Fruit fly (Drosophila melanogaster) whole organism, embryonic: ENCODE results near the gene Neurl4.

ENCODE experiments used
- ATbp ChIP-seq: fragments of 200-800 bp; sonication (Bioruptor generic); optimal IDR thresholded peaks from 2 replicates; lab custom pipeline; 2017; ENCODE audit warnings: missing biosample characterization, mild to moderate bottlenecking, missing genetic modification characterization, missing genetic modification reagents
- Blimp-1 ChIP-seq: fragments of 200-800 bp; sonication (Bioruptor generic); optimal IDR thresholded peaks from 3 replicates; lab custom pipeline; 2018; ENCODE audit warnings: missing biosample characterization, missing genetic modification characterization, mild to moderate bottlenecking, moderate library complexity, missing genetic modification reagents
- CG14050 ChIP-seq: fragments of 200-800 bp; sonication (Bioruptor generic); IDR thresholded peaks from 3 replicates; pipeline ENCODE4 v1.3.6; 2022; ENCODE audit warnings: missing biosample characterization, missing genetic modification characterization
- CG17802 ChIP-seq: fragments of 200-800 bp; sonication (Bioruptor generic); optimal IDR thresholded peaks from 2 replicates; lab custom pipeline; 2018; ENCODE audit warnings: missing biosample characterization, mild to moderate bottlenecking, missing genetic modification characterization, moderate library complexity
- CG2120 ChIP-seq: fragments of 200-800 bp; sonication (Bioruptor generic); optimal IDR thresholded peaks from 3 replicates; lab custom pipeline; 2016; ENCODE audit warnings: missing biosample characterization, missing genetic modification characterization
- CG2678 ChIP-seq: fragments of 200-800 bp; sonication (Bioruptor generic); optimal IDR thresholded peaks from 3 replicates; lab custom pipeline; 2019; ENCODE audit warnings: missing biosample characterization, mild to moderate bottlenecking, missing genetic modification characterization, moderate library complexity
- CG34224 ChIP-seq: fragments of 200-800 bp; sonication (Bioruptor generic); IDR thresholded peaks from 3 replicates; pipeline ENCODE4 v1.3.6; 2022; ENCODE audit warnings: missing biosample characterization, missing genetic modification characterization; ENCODE audit not compliant: partially characterized antibody
- CG3995 ChIP-seq: fragments of 200-800 bp; sonication (Bioruptor generic); optimal IDR thresholded peaks from 3 replicates; lab custom pipeline; 2016; ENCODE audit warnings: missing biosample characterization, missing genetic modification characterization
- CG6272 ChIP-seq: fragments of 200-800 bp; sonication (Bioruptor generic); IDR thresholded peaks from 2 replicates; pipeline ENCODE4 v1.3.6; 2022; ENCODE audit warnings: missing biosample characterization, missing genetic modification characterization
- CG8089 ChIP-seq: fragments of 200-800 bp; sonication (Bioruptor generic); optimal IDR thresholded peaks from 3 replicates; lab custom pipeline; 2016; ENCODE audit warnings: missing biosample characterization, missing genetic modification characterization
- CG8281 ChIP-seq: fragments of 200-800 bp; sonication (Bioruptor generic); optimal IDR thresholded peaks from 2 replicates; lab custom pipeline; 2018; ENCODE audit warnings: missing biosample characterization, mild to moderate bottlenecking, missing genetic modification characterization, moderate library complexity
- CG8290 ChIP-seq, 3 experiments: fragments of 200-800 bp; sonication (Bioruptor generic); optimal IDR thresholded peaks; 2 replicates each; lab custom pipeline; 2016 to 2019; ENCODE audit warnings: missing biosample characterization in 3 of 3, missing genetic modification characterization in 3 of 3, mild to moderate bottlenecking in 2 of 3, moderate library complexity in 1 of 3
- CG8944 ChIP-seq: fragments of 200-800 bp; sonication (Bioruptor generic); optimal IDR thresholded peaks from 3 replicates; lab custom pipeline; 2016; ENCODE audit warnings: missing biosample characterization, missing genetic modification characterization
- Dip2 ChIP-seq: fragments of 200-800 bp; sonication (Bioruptor generic); IDR thresholded peaks from 2 replicates; pipeline ENCODE4 v1.3.6; 2022; ENCODE audit warnings: missing biosample characterization, missing genetic modification characterization
- Dip3 ChIP-seq: fragments of 200-800 bp; sonication (Bioruptor generic); optimal IDR thresholded peaks from 3 replicates; lab custom pipeline; 2016; ENCODE audit warnings: missing biosample characterization, missing genetic modification characterization
- Doc3 ChIP-seq: fragments of 200-800 bp; sonication (Bioruptor generic); IDR thresholded peaks from 3 replicates; pipeline ENCODE4 v1.3.6; 2022; ENCODE audit warnings: missing biosample characterization, missing genetic modification characterization; ENCODE audit not compliant: partially characterized antibody
- E2f1 ChIP-seq: fragments of 200-800 bp; sonication (Bioruptor generic); IDR thresholded peaks from 2 replicates; pipeline ENCODE4 v1.3.6; 2022; ENCODE audit warnings: missing biosample characterization, missing genetic modification characterization
- GATAe ChIP-seq: fragments of 200-800 bp; sonication (Bioruptor generic); conservative IDR thresholded peaks from 2 replicates; pipeline ENCODE4 v1.3.6; 2022; ENCODE audit warnings: missing biosample characterization, missing genetic modification characterization
- H15 ChIP-seq: fragments of 200-800 bp; sonication (Bioruptor generic); IDR thresholded peaks from 3 replicates; pipeline ENCODE4 v1.3.6; 2022; ENCODE audit warnings: missing biosample characterization, missing genetic modification characterization
- Med ChIP-seq: fragments of 200-800 bp; sonication (Bioruptor generic); peaks from one replicate; lab custom pipeline; 2016; ENCODE audit warnings: missing biosample characterization, missing genetic modification characterization, mild to moderate bottlenecking, inconsistent platforms, moderate library complexity
- Ravus ChIP-seq: fragments of 200-800 bp; sonication (Bioruptor generic); IDR thresholded peaks from 2 replicates; pipeline ENCODE4 v1.3.6; 2022; ENCODE audit warnings: missing biosample characterization, missing genetic modification characterization
- Rfx ChIP-seq: fragments of 200-800 bp; sonication (Bioruptor generic); IDR thresholded peaks from 2 replicates; pipeline ENCODE4 v1.3.6; 2022; ENCODE audit warnings: missing biosample characterization, missing genetic modification characterization
- Xrp1 ChIP-seq: fragments of 200-800 bp; sonication (Bioruptor generic); IDR thresholded peaks from 2 replicates; pipeline ENCODE4 v1.3.6; 2022; ENCODE audit warnings: missing biosample characterization, missing genetic modification characterization
- ash1 ChIP-seq: fragments of 200-800 bp; sonication (Bioruptor generic); optimal IDR thresholded peaks from 2 replicates; lab custom pipeline; 2018; ENCODE audit warnings: missing biosample characterization, mild to moderate bottlenecking, missing genetic modification characterization
- btn ChIP-seq: fragments of 200-800 bp; sonication (Bioruptor generic); optimal IDR thresholded peaks from 2 replicates; lab custom pipeline; 2016; ENCODE audit warnings: missing biosample characterization, missing genetic modification characterization
- chinmo ChIP-seq: fragments of 200-800 bp; sonication (Bioruptor generic); IDR thresholded peaks from 4 replicates; pipeline ENCODE4 v1.3.6; 2022; ENCODE audit warnings: missing biosample characterization, missing genetic modification characterization; ENCODE audit not compliant: partially characterized antibody
- da ChIP-seq: fragments of 200-800 bp; sonication (Bioruptor generic); optimal IDR thresholded peaks from 2 replicates; lab custom pipeline; 2016; ENCODE audit warnings: missing biosample characterization, missing genetic modification characterization
- ems ChIP-seq: fragments of 200-800 bp; sonication (Bioruptor generic); optimal IDR thresholded peaks from 3 replicates; lab custom pipeline; 2016; ENCODE audit warnings: missing biosample characterization, missing genetic modification characterization
- esg ChIP-seq: fragments of 200-800 bp; sonication (Bioruptor generic); conservative IDR thresholded peaks from 2 replicates; pipeline ENCODE4 v1.3.6; 2022; ENCODE audit warnings: missing biosample characterization, missing genetic modification characterization
- eyg ChIP-seq: fragments of 200-800 bp; sonication (Bioruptor generic); optimal IDR thresholded peaks from 3 replicates; lab custom pipeline; 2016; ENCODE audit warnings: missing biosample characterization, missing genetic modification characterization
- lab ChIP-seq: fragments of 200-800 bp; sonication (Bioruptor generic); optimal IDR thresholded peaks from 3 replicates; lab custom pipeline; 2017; ENCODE audit warnings: missing biosample characterization, missing genetic modification characterization, mild to moderate bottlenecking, moderate library complexity, missing genetic modification reagents
- mld ChIP-seq: fragments of 200-800 bp; sonication (Bioruptor generic); IDR thresholded peaks from 3 replicates; pipeline ENCODE4 v1.3.6; 2022; ENCODE audit warnings: missing biosample characterization, missing genetic modification characterization; ENCODE audit not compliant: partially characterized antibody
- nom ChIP-seq: fragments of 200-800 bp; sonication (Bioruptor generic); optimal IDR thresholded peaks from 2 replicates; lab custom pipeline; 2017; ENCODE audit warnings: missing biosample characterization, missing genetic modification characterization, mild to moderate bottlenecking, moderate library complexity, missing genetic modification reagents
- otp ChIP-seq: fragments of 200-800 bp; sonication (Bioruptor generic); IDR thresholded peaks from 3 replicates; pipeline ENCODE4, ENCODE4 v1.3.6; 2022; ENCODE audit warnings: missing biosample characterization, missing genetic modification characterization
- sd ChIP-seq: fragments of 200-800 bp; sonication (Bioruptor generic); optimal IDR thresholded peaks from 3 replicates; lab custom pipeline; 2018; ENCODE audit warnings: missing biosample characterization, mild to moderate bottlenecking, missing genetic modification characterization, moderate library complexity
- sens ChIP-seq: fragments of 200-800 bp; sonication (Bioruptor generic); peaks from one replicate; lab custom pipeline; 2016; ENCODE audit warnings: missing biosample characterization, missing genetic modification characterization
- slbo ChIP-seq: fragments of 200-800 bp; sonication (Bioruptor generic); IDR thresholded peaks from 2 replicates; pipeline ENCODE4 v1.3.6; 2022; ENCODE audit warnings: missing biosample characterization, missing genetic modification characterization
- slou ChIP-seq: fragments of 200-800 bp; sonication (Bioruptor generic); optimal IDR thresholded peaks from 3 replicates; lab custom pipeline; 2016; ENCODE audit warnings: missing biosample characterization, missing genetic modification characterization
- sug ChIP-seq: fragments of 200-800 bp; optimal IDR thresholded peaks from 2 replicates; lab custom pipeline; 2019; ENCODE audit warnings: missing biosample characterization, mild to moderate bottlenecking, missing genetic modification characterization, moderate library complexity
- vvl ChIP-seq: fragments of 200-800 bp; sonication (Bioruptor generic); IDR thresholded peaks from 2 replicates; pipeline ENCODE4 v1.3.6; 2022; ENCODE audit warnings: missing biosample characterization, missing genetic modification characterization

Gene Neurl4

DNA sequence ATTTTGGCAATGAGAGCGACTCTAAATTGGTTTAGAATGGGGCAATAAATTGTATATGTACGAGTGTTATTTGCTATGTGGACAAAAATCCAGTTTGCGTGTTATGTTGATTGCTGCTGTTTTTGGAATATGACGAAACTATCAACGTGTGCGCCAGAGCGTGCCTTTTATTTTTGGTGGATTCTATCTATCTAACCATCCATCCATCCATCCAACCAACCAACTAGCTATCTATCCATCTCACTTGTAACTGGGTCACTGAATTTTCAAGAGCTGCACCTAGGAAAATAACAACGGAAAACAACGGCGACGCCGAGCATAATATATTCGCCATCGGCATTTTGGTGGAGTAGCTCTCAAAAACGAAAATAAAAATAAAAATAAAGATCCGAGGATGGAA lies 13.0 kb upstream of the Neurl4 start:
- peak; percentile 55 for TF ChIP-seq sd (tag; lab: Kevin White, UChicago)
- TF ChIP-seq CG6272 (GFP tag; lab: Robert Waterston, UW): no peak
- TF ChIP-seq CG17802 (tag; lab: Kevin White, UChicago): no peak
- no peak for TF ChIP-seq Doc3 (GFP tag; lab: Robert Waterston, UW)
- TF ChIP-seq CG8281 (tag; lab: Kevin White, UChicago): peak; percentile 94
- no peak for TF ChIP-seq GATAe
- no peak for TF ChIP-seq ATbp (GFP tag; lab: Kevin White, UChicago)
- TF ChIP-seq da (GFP tag; lab: Kevin White, UChicago): no peak
- no peak for TF ChIP-seq eyg
- TF ChIP-seq esg (GFP tag; lab: Robert Waterston, UW): no peak
- no peak for TF ChIP-seq CG8944
- no peak for TF ChIP-seq mld (GFP tag; lab: Robert Waterston, UW)
- TF ChIP-seq sens (GFP tag; lab: Kevin White, UChicago): peak; percentile 37
- no peak for TF ChIP-seq otp
- TF ChIP-seq btn (GFP tag; lab: Kevin White, UChicago): no peak
- no peak for TF ChIP-seq Ravus (GFP tag; lab: Robert Waterston, UW)
- TF ChIP-seq ash1 (GFP tag; lab: Kevin White, UChicago): no peak
- TF ChIP-seq slou: no peak
- no peak for TF ChIP-seq CG8089 (GFP tag; lab: Kevin White, UChicago)
- TF ChIP-seq H15: no peak
- TF ChIP-seq ems (GFP tag; lab: Kevin White, UChicago): no peak
- no peak for TF ChIP-seq CG34224 (GFP tag; lab: Robert Waterston, UW)

DNA sequence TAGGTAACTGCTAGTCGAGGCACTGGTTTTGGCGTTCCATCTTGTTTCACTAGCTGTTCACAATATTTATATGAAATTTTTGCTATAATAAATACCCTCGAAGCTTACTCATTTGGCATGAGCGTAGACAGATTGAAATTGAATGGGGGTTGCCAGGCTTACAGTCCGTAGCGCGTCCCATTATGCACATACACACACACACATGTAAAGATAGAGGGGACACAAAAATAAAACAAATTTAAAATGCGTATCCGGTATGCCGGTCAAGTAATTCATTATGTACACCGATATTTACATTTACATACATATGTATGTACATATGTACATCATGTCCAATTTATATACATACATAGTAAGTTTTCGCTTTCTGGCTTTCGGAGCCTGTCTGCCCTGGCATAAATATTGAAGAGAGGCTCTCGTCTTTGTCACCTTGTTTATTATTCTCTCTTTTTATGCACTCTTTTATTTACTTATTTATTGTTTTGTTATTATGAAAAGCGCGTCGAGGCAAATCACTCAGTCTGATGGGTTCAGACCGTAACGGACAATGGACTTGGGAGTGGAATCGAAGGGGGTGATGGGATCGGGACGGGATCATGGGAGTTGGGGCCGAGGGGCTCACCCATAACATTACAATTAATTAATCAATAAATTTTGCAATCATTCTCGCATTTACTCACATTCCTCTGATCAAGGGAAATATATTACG lies 9.7 kb upstream of the Neurl4 start:
- TF ChIP-seq Dip2 (GFP tag; lab: Robert Waterston, UW) (no peak), sens (GFP tag; lab: Kevin White, UChicago) (peak; percentile 64), E2f1 (GFP tag; lab: Robert Waterston, UW) (no peak), CG14050 (GFP tag; lab: Robert Waterston, UW) (no peak), nom (GFP tag; lab: Kevin White, UChicago) (peak; percentile 80), Rfx (GFP tag; lab: Robert Waterston, UW) (0 out of 2 replicates have a peak, but pooled peaks have one; percentile 15), vvl (GFP tag; lab: Robert Waterston, UW) (peak; percentile 48; the same call in 1 of the 2 replicates), chinmo (GFP tag; lab: Robert Waterston, UW) (0 out of 4 replicates have a peak, but pooled peaks have one; percentile 18), CG2120 (GFP tag; lab: Kevin White, UChicago) (peak; percentile 16), CG2678 (tag; lab: Kevin White, UChicago) (peak; percentile 6), CG3995 (GFP tag; lab: Kevin White, UChicago) (no peak), lab (GFP tag; lab: Kevin White, UChicago) (peak; percentile 10), CG8290 (GFP tag; optimal IDR thresholded peaks at IDR 0.05; lab: Kevin White, UChicago) (no peak), CG8290 (tag; optimal IDR thresholded peaks at IDR 0.05; lab: Kevin White, UChicago) (peak in 1 of 2 experiments; percentile 7), Blimp-1 (peak; percentile 16), sd (tag; lab: Kevin White, UChicago) (peak; percentile 11), Med (GFP tag; lab: Kevin White, UChicago) (peak; percentile 75), slbo (0 out of 2 replicates have a peak, but pooled peaks have one; percentile 15), sug (no peak), Xrp1 (GFP tag; lab: Robert Waterston, UW) (0 out of 2 replicates have a peak, but pooled peaks have one; percentile 8), Dip3 (peak; percentile 1)
